Fruit fly (Drosophila melanogaster): Measurements from ENCODE around the gene AP-1sigma.
A peak's percentile ranks its signal among the peaks of the same experiment; 100 is the strongest.

AP-1sigma gene

DNA sequence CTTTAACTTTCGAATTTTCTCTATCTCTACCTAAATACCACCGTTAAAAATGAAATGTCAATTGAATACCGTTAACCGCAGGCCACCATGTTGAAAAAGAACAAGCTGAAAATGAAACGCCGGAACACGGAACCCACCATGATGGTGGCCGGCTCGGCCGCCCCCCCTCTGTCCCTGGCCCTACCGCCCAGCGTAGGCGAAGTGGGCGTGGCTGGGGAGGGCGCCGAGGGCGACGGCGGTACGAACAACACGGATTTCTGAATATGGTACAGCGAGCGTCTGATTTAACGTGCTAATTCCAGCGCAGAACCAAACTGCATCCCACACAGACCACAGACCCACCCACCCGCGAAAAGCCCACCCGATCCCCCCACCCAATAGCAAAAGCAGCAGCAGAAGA, 23.2 kb downstream of the AP-1sigma start:
- TF ChIP-seq Sox14 (GFP tag; optimal IDR thresholded peaks at IDR 0.05): no peak
- TF ChIP-seq fd59A (GFP tag; optimal IDR thresholded peaks at IDR 0.05): no peak
- no peak for TF ChIP-seq vri (GFP tag; optimal IDR thresholded peaks at IDR 0.05)
- no peak for TF ChIP-seq dsx (GFP tag; optimal IDR thresholded peaks at IDR 0.05; ENCODE audit: poor library complexity, severe bottlenecking)
- no peak for TF ChIP-seq CG34406 (GFP tag; optimal IDR thresholded peaks at IDR 0.05)
- no peak for TF ChIP-seq dac (GFP tag; optimal IDR thresholded peaks at IDR 0.05)
- TF ChIP-seq Hr39 (GFP tag; optimal IDR thresholded peaks at IDR 0.05): no peak
- TF ChIP-seq CG16779 (tag; optimal IDR thresholded peaks at IDR 0.05): no peak
- TF ChIP-seq CG15336 (GFP tag; IDR thresholded peaks at IDR 0.05): no peak
- TF ChIP-seq Gug (GFP tag; IDR thresholded peaks at IDR 0.05): no peak
- no peak for TF ChIP-seq Blimp-1 (GFP tag; optimal IDR thresholded peaks at IDR 0.05)
- no peak for TF ChIP-seq CG32006 (GFP tag; optimal IDR thresholded peaks at IDR 0.05)
- TF ChIP-seq topi (GFP tag; optimal IDR thresholded peaks at IDR 0.05): no peak
- no peak for TF ChIP-seq net (GFP tag; optimal IDR thresholded peaks at IDR 0.05)
- TF ChIP-seq Ets96B (tag; optimal IDR thresholded peaks at IDR 0.05): no peak
- no peak for TF ChIP-seq CG6792 (GFP tag; optimal IDR thresholded peaks at IDR 0.05)
- TF ChIP-seq Ets21C (GFP tag; optimal IDR thresholded peaks at IDR 0.05): no peak

DNA sequence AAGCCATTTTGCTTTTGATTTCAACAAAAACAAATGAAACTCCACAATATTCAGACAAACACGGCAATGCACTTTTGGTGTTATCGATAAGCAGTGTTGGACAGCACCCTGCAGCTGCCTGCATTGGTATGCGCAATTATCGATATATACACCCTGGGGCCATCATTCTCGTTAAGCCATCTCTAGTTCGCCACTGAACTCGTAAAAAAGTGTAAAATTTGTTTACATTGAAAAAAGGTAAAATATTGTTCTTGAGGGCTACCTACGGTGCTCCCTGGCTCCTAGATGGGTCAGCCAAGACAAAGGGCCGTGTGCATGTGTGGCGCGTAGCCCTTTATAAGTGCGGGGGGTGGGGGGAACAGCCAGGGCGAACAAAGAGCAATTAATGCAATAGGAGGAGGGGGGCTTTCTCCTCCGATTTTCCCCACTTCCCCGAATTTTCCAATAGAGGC, 28.1 kb downstream of the AP-1sigma start, which contains the start of the genes CG13603 and CG5902:
Gene CG13603 (minus strand): TSS at position 91 of the 452 bp plus-strand sequence.
Gene CG5902 (plus strand): TSS at position 164 of the 452 bp plus-strand sequence.
- TF ChIP-seq Hr4 (GFP tag; optimal IDR thresholded peaks at IDR 0.05): no peak
- peak; percentile 69; the same call in 1 of the 3 replicates for TF ChIP-seq CG6163 (GFP tag; IDR thresholded peaks at IDR 0.05)
- TF ChIP-seq dac (GFP tag; optimal IDR thresholded peaks at IDR 0.05): no peak
- TF ChIP-seq Sox14 (GFP tag; optimal IDR thresholded peaks at IDR 0.05): peak; percentile 96
- peak; percentile 26 for TF ChIP-seq CG7368 (GFP tag; optimal IDR thresholded peaks at IDR 0.05)
- TF ChIP-seq CG6808 (GFP tag; optimal IDR thresholded peaks at IDR 0.05): peak; percentile 40
- peak in 1 of 2 experiments; percentile 72 for TF ChIP-seq ss (GFP tag; optimal IDR thresholded peaks at IDR 0.05)
- no peak for TF ChIP-seq Gug (GFP tag; IDR thresholded peaks at IDR 0.05)
- peak; percentile 34 for TF ChIP-seq CG34406 (GFP tag; optimal IDR thresholded peaks at IDR 0.05)
- TF ChIP-seq spab (GFP tag; optimal IDR thresholded peaks at IDR 0.05): peak; percentile 31
- no peak for TF ChIP-seq CG3919 (GFP tag; optimal IDR thresholded peaks at IDR 0.05)
- peak; percentile 29 for TF ChIP-seq CG6792 (GFP tag; optimal IDR thresholded peaks at IDR 0.05)
- TF ChIP-seq esn (GFP tag; optimal IDR thresholded peaks at IDR 0.05): peak; percentile 61
- peak; percentile 45 for TF ChIP-seq CG6854 (GFP tag; optimal IDR thresholded peaks at IDR 0.05)
- peak; percentile 79 for TF ChIP-seq svp (GFP tag)
- TF ChIP-seq Blimp-1 (GFP tag; optimal IDR thresholded peaks at IDR 0.05): no peak
- TF ChIP-seq CG8119 (GFP tag; IDR thresholded peaks at IDR 0.05): no peak
- TF ChIP-seq Ets96B (tag; optimal IDR thresholded peaks at IDR 0.05): peak; percentile 11
- TF ChIP-seq net (GFP tag; optimal IDR thresholded peaks at IDR 0.05): peak; percentile 28
- peak; percentile 57 for TF ChIP-seq cyc (GFP tag; optimal IDR thresholded peaks at IDR 0.05)
- peak; percentile 36 for TF ChIP-seq dsx (GFP tag; optimal IDR thresholded peaks at IDR 0.05; ENCODE audit: poor library complexity, severe bottlenecking)

DNA sequence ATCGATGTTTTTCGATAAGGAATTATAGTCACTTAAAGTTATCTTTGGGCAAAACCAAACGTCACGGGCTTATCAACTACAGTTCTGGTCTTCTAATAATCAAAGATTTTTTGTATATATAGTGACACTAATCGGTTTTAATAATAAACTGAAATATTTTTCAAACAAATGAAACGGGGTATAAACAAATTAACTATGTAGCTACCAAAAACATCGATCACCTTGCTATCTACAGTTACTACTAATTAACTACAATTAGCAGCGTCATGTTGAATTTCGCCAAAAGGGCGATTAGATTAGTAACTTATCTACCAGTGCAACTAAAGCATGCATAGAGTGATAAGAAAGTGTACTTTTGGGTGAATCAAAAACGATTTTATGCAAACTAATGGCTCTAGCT, 32.9 kb downstream of the AP-1sigma start:
- no peak for TF ChIP-seq CG16779 (tag; optimal IDR thresholded peaks at IDR 0.05)
- TF ChIP-seq Eip75B (GFP tag; optimal IDR thresholded peaks at IDR 0.05): no peak
- no peak for TF ChIP-seq CG11762 (GFP tag; optimal IDR thresholded peaks at IDR 0.05; ENCODE audit: insufficient read depth)
- no peak for TF ChIP-seq acj6 (GFP tag; optimal IDR thresholded peaks at IDR 0.05)
- TF ChIP-seq cyc (GFP tag; optimal IDR thresholded peaks at IDR 0.05): no peak
- TF ChIP-seq CG34406 (GFP tag; optimal IDR thresholded peaks at IDR 0.05): no peak
- no peak for TF ChIP-seq svp (GFP tag)
- TF ChIP-seq CG4318 (GFP tag; optimal IDR thresholded peaks at IDR 0.05): no peak

All from whole organism, prepupa.